In the genomic region with DNA sequence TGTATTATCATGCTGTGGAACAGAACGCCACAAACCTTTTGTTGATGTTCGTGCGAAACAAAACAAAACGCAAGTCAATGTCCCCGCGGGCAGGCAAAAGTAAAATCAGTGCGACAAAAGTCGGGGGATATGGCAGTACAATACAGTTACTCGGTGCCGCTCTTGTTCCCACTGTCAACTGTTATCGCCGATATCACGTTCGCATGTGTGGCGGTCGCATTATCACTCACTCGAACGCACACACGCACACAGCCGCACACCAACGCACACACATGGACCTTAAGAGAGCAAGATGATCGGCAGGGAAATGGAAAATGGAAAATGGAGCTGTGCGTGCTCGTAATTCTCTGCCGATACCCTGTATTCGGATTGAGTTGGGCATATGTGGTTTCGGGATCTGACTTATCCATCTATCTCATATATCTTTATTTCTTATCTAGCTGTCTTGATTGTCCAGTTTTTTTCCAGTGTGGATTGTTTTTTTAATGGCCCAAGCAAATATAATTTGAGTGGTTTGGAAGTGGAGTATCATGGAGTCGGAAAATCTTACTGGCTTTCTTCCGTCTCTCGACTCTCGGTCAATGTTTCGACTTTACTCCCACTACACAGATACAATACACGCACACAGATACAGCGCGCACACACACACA, we compare ENCODE assay signal across 1 fruit fly cellular context.
TF ChIP-seq lines count a peak whose summit lies in the region.

No protein-coding gene starts in this region.

TF ChIP-seq in whole organism, embryonic, 481 proteins besides CTCF, POLR2A, EP300 and RAD21 (continued from another document):
- TF ChIP-seq CG4424 (GFP tag; optimal IDR thresholded peaks at IDR 0.05; lab: Kevin White, UChicago) (peak; percentile 91), stwl (tag; optimal IDR thresholded peaks at IDR 0.05; lab: Kevin White, UChicago) (peak; percentile 9), lab (GFP tag; optimal IDR thresholded peaks at IDR 0.05; lab: Kevin White, UChicago) (peak; percentile 67), Doc2 (GFP tag; IDR thresholded peaks at IDR 0.05; lab: Robert Waterston, UW) (no peak), dmrt99B (tag; optimal IDR thresholded peaks at IDR 0.05; lab: Kevin White, UChicago) (peak; percentile 81), bigmax (GFP tag; optimal IDR thresholded peaks at IDR 0.05; lab: Kevin White, UChicago) (no peak), hbn (GFP tag; IDR thresholded peaks at IDR 0.05; lab: Robert Waterston, UW; ENCODE audit: partially characterized antibody) (no peak), Oaz (GFP tag; IDR thresholded peaks at IDR 0.05; lab: Robert Waterston, UW) (no peak), CG8924 (tag; optimal IDR thresholded peaks at IDR 0.05; lab: Kevin White, UChicago) (peak; percentile 85), Aef1 (GFP tag; IDR thresholded peaks at IDR 0.05; lab: Robert Waterston, UW) (peak; percentile 55; the same call in 2 of the 3 replicates), Sox100B (GFP tag; optimal IDR thresholded peaks at IDR 0.05; lab: Kevin White, UChicago) (peak; percentile 51), Six4 (GFP tag; optimal IDR thresholded peaks at IDR 0.05; lab: Kevin White, UChicago) (peak; percentile 89), ci (GFP tag; IDR thresholded peaks at IDR 0.05; lab: Robert Waterston, UW) (peak; percentile 94), CG7556 (GFP tag; optimal IDR thresholded peaks at IDR 0.05; lab: Kevin White, UChicago) (peak; percentile 64), CG14667 (GFP tag; IDR thresholded peaks at IDR 0.05; lab: Robert Waterston, UW) (peak; percentile 72), Rx (GFP tag; IDR thresholded peaks at IDR 0.05; lab: Robert Waterston, UW) (peak; percentile 79), crp (GFP tag; optimal IDR thresholded peaks at IDR 0.05; lab: Kevin White, UChicago) (peak in 1 of 2 experiments; percentile 43), Ssrp (tag; optimal IDR thresholded peaks at IDR 0.05; lab: Kevin White, UChicago) (peak; percentile 78), CG16779 (GFP tag; IDR thresholded peaks at IDR 0.05; lab: Robert Waterston, UW) (no peak), HmgZ (tag; optimal IDR thresholded peaks at IDR 0.05; lab: Kevin White, UChicago) (peak; percentile 9), CG1024 (GFP tag; IDR thresholded peaks at IDR 0.05; lab: Robert Waterston, UW) (peak; percentile 73), phol (tag; optimal IDR thresholded peaks at IDR 0.05; lab: Kevin White, UChicago) (peak; percentile 89), NFAT (GFP tag; IDR thresholded peaks at IDR 0.05; lab: Robert Waterston, UW) (no peak), CG15479 (GFP tag; optimal IDR thresholded peaks at IDR 0.05; lab: Kevin White, UChicago) (no peak), CG6791 (GFP tag; IDR thresholded peaks at IDR 0.05; lab: Robert Waterston, UW; ENCODE audit: partially characterized antibody) (no peak), CG15011 (GFP tag; optimal IDR thresholded peaks at IDR 0.05; lab: Kevin White, UChicago) (no peak), CG6175 (GFP tag; IDR thresholded peaks at IDR 0.05; lab: Robert Waterston, UW) (no peak), Camta (GFP tag; optimal IDR thresholded peaks at IDR 0.05; lab: Kevin White, UChicago) (peak; percentile 87), en (GFP tag; optimal IDR thresholded peaks at IDR 0.05; lab: Kevin White, UChicago) (peak; percentile 71), Abd-B (GFP tag; optimal IDR thresholded peaks at IDR 0.05; lab: Kevin White, UChicago) (peak; percentile 85), Bgb (GFP tag; IDR thresholded peaks at IDR 0.05; lab: Robert Waterston, UW; ENCODE audit: partially characterized antibody) (no peak), ase (GFP tag; IDR thresholded peaks at IDR 0.05; lab: Robert Waterston, UW) (peak; percentile 76; the same call in 2 of the 3 replicates), CG5953 (GFP tag; IDR thresholded peaks at IDR 0.05; lab: Robert Waterston, UW) (peak; percentile 67), bcd (GFP tag; optimal IDR thresholded peaks at IDR 0.05; lab: Kevin White, UChicago) (peak; percentile 68), CG17829 (tag; optimal IDR thresholded peaks at IDR 0.05; lab: Kevin White, UChicago) (peak; percentile 87), unpg (GFP tag; optimal IDR thresholded peaks at IDR 0.05; lab: Kevin White, UChicago) (peak; percentile 84), CG2199 (GFP tag; IDR thresholded peaks at IDR 0.05; lab: Robert Waterston, UW) (peak; percentile 67; the same call in 1 of the 3 replicates), Nf-YC (tag; optimal IDR thresholded peaks at IDR 0.05; lab: Kevin White, UChicago) (no peak), CG7357 (GFP tag; IDR thresholded peaks at IDR 0.05; lab: Robert Waterston, UW) (peak; percentile 61; the same call in 1 of the 3 replicates), H2.0 (GFP tag; IDR thresholded peaks at IDR 0.05; lab: Robert Waterston, UW) (peak; percentile 65), nerfin-1 (tag; optimal IDR thresholded peaks at IDR 0.05; lab: Kevin White, UChicago) (no peak), Dfd (GFP tag; optimal IDR thresholded peaks at IDR 0.05; lab: Kevin White, UChicago) (no peak), CG15269 (tag; optimal IDR thresholded peaks at IDR 0.05; lab: Kevin White, UChicago) (no peak), CG17568 (GFP tag; optimal IDR thresholded peaks at IDR 0.05; lab: Kevin White, UChicago) (no peak), tll (GFP tag; optimal IDR thresholded peaks at IDR 0.05; lab: Kevin White, UChicago) (no peak), cato (GFP tag; optimal IDR thresholded peaks at IDR 0.05; lab: Kevin White, UChicago; ENCODE audit: borderline replicate concordance) (peak; percentile 81), kni (GFP tag; optimal IDR thresholded peaks at IDR 0.05; lab: Kevin White, UChicago) (peak; percentile 50), CG34224 (GFP tag; IDR thresholded peaks at IDR 0.05; lab: Robert Waterston, UW; ENCODE audit: partially characterized antibody) (no peak), CG13123 (GFP tag; optimal IDR thresholded peaks at IDR 0.05; lab: Kevin White, UChicago) (peak; percentile 39), Fer3 (tag; optimal IDR thresholded peaks at IDR 0.05; lab: Kevin White, UChicago) (peak; percentile 40), caup (GFP tag; optimal IDR thresholded peaks at IDR 0.05; lab: Kevin White, UChicago; ENCODE audit: severe bottlenecking) (no peak), pzg (GFP tag; optimal IDR thresholded peaks at IDR 0.05; lab: Kevin White, UChicago) (no peak), Lhr (GFP tag; optimal IDR thresholded peaks at IDR 0.05; lab: Kevin White, UChicago) (peak; percentile 56), HLH3B (GFP tag; IDR thresholded peaks at IDR 0.05; lab: Robert Waterston, UW) (peak; percentile 80), Hmx (GFP tag; optimal IDR thresholded peaks at IDR 0.05; lab: Kevin White, UChicago) (no peak), CG14441 (GFP tag; IDR thresholded peaks at IDR 0.05; lab: Robert Waterston, UW) (0 out of 2 replicates have a peak, but pooled peaks have one; percentile 51), CG10462 (GFP tag; optimal IDR thresholded peaks at IDR 0.05; lab: Kevin White, UChicago) (peak; percentile 72), CG8388 (GFP tag; optimal IDR thresholded peaks at IDR 0.05; lab: Kevin White, UChicago) (peak; percentile 88), CG8765 (GFP tag; IDR thresholded peaks at IDR 0.05; lab: Robert Waterston, UW) (no peak; the same call in 1 of the 2 replicates)
